Fruit fly (Drosophila melanogaster) whole organism, embryonic: ENCODE data around the gene CG11905.

Experiments
- Adf1 ChIP-seq: fragments of 200-800 bp; sonication (Bioruptor generic); IDR thresholded peaks from 2 replicates; pipeline ENCODE4 v1.3.6; 2022; ENCODE audit warnings: missing biosample characterization, missing genetic modification characterization
- C15 ChIP-seq: fragments of 200-800 bp; sonication (Bioruptor generic); IDR thresholded peaks from 3 replicates; pipeline ENCODE4 v1.3.6; 2022; ENCODE audit warnings: missing biosample characterization, missing genetic modification characterization
- CG11723 ChIP-seq: fragments of 200-800 bp; sonication (Bioruptor generic); optimal IDR thresholded peaks from 2 replicates; lab custom pipeline; 2017; ENCODE audit warnings: missing biosample characterization, mild to moderate bottlenecking, missing genetic modification characterization
- CG12391 ChIP-seq: fragments of 200-800 bp; sonication (Bioruptor generic); optimal IDR thresholded peaks from 3 replicates; lab custom pipeline; 2018; ENCODE audit warnings: missing biosample characterization, mild to moderate bottlenecking, missing genetic modification characterization, moderate library complexity
- CG12659 ChIP-seq: fragments of 200-800 bp; sonication (Bioruptor generic); optimal IDR thresholded peaks from 3 replicates; lab custom pipeline; 2017; ENCODE audit warnings: mild to moderate bottlenecking, missing biosample characterization, missing genetic modification reagents, missing genetic modification characterization
- CG14667 ChIP-seq: fragments of 200-800 bp; sonication (Bioruptor generic); IDR thresholded peaks from 2 replicates; pipeline ENCODE4 v1.3.6; 2022; ENCODE audit warnings: missing biosample characterization, missing genetic modification characterization
- CG17186 ChIP-seq: fragments of 200-800 bp; sonication (Bioruptor generic); optimal IDR thresholded peaks from 3 replicates; lab custom pipeline; 2017; ENCODE audit warnings: missing biosample characterization, missing genetic modification reagents, missing genetic modification characterization
- CG17385 ChIP-seq: fragments of 200-800 bp; sonication (Bioruptor generic); optimal IDR thresholded peaks from 3 replicates; lab custom pipeline; 2018; ENCODE audit warnings: missing biosample characterization, mild to moderate bottlenecking, missing genetic modification characterization
- CG2120 ChIP-seq: fragments of 200-800 bp; sonication (Bioruptor generic); optimal IDR thresholded peaks from 3 replicates; lab custom pipeline; 2016; ENCODE audit warnings: missing biosample characterization, missing genetic modification characterization
- CG2199 ChIP-seq: fragments of 200-800 bp; sonication (Bioruptor generic); IDR thresholded peaks from 3 replicates; pipeline ENCODE4 v1.3.6; 2022; ENCODE audit warnings: missing biosample characterization, missing genetic modification characterization
- CG2202 ChIP-seq: fragments of 200-800 bp; sonication (Bioruptor generic); optimal IDR thresholded peaks from 2 replicates; lab custom pipeline; 2018; ENCODE audit warnings: missing biosample characterization, mild to moderate bottlenecking, missing genetic modification characterization
- CG30403 ChIP-seq: fragments of 200-800 bp; sonication (Bioruptor generic); optimal IDR thresholded peaks from 3 replicates; lab custom pipeline; 2016; ENCODE audit warnings: missing biosample characterization, missing genetic modification characterization
- CG31224 ChIP-seq: fragments of 200-800 bp; sonication (Bioruptor generic); IDR thresholded peaks from 2 replicates; pipeline ENCODE4 v1.3.6; 2022; ENCODE audit warnings: missing biosample characterization, missing genetic modification characterization
- CG6254 ChIP-seq: fragments of 200-800 bp; sonication (Bioruptor generic); optimal IDR thresholded peaks from 3 replicates; lab custom pipeline; 2017; ENCODE audit warnings: mild to moderate bottlenecking, missing biosample characterization, missing genetic modification reagents, missing genetic modification characterization
- CG7745 ChIP-seq: fragments of 200-800 bp; sonication (Bioruptor generic); optimal IDR thresholded peaks from 2 replicates; lab custom pipeline; 2018; ENCODE audit warnings: missing biosample characterization, mild to moderate bottlenecking, missing genetic modification characterization, moderate library complexity
- H2.0 ChIP-seq: fragments of 200-800 bp; sonication (Bioruptor generic); IDR thresholded peaks from 2 replicates; pipeline ENCODE4 v1.3.6; 2022; ENCODE audit warnings: missing biosample characterization, missing genetic modification characterization
- Hr39 ChIP-seq: fragments of >200 bp; optimal IDR thresholded peaks from 2 replicates; lab custom pipeline; 2017
- Hr51 ChIP-seq, 2 experiments: fragments of 200-800 bp; sonication (Bioruptor generic); optimal IDR thresholded peaks; 2 replicates in 1 of 2; 3 replicates in 1 of 2; lab custom pipeline; 2016 to 2018; ENCODE audit warnings: missing biosample characterization in 2 of 2, missing genetic modification characterization in 2 of 2, mild to moderate bottlenecking in 1 of 2, moderate library complexity in 1 of 2
- Hr78 ChIP-seq, 2 experiments: fragments of 200-800 bp in 1 of 2; fragments of >200 bp in 1 of 2; sonication (Bioruptor generic) in 1 of 2; optimal IDR thresholded peaks; 2 replicates each; lab custom pipeline; 2017 to 2019; ENCODE audit warnings: missing biosample characterization in 2 of 2, missing genetic modification characterization in 2 of 2, mild to moderate bottlenecking in 1 of 2, moderate library complexity in 1 of 2
- MTF-1 ChIP-seq: fragments of 200-800 bp; sonication (Bioruptor generic); optimal IDR thresholded peaks from 2 replicates; lab custom pipeline; 2018; ENCODE audit warnings: missing biosample characterization, mild to moderate bottlenecking, missing genetic modification characterization, borderline replicate concordance
- Med ChIP-seq: fragments of 200-800 bp; sonication (Bioruptor generic); peaks from one replicate; lab custom pipeline; 2016; ENCODE audit warnings: missing biosample characterization, missing genetic modification characterization, mild to moderate bottlenecking, inconsistent platforms, moderate library complexity
- Pdp1 ChIP-seq, 2 experiments: fragments of 200-800 bp; sonication (Bioruptor generic); optimal IDR thresholded peaks; 3 replicates each; lab custom pipeline; 2016; ENCODE audit warnings: missing biosample characterization in 2 of 2, missing genetic modification characterization in 2 of 2, mild to moderate bottlenecking in 1 of 2, moderate library complexity in 1 of 2
- Tbp ChIP-seq: fragments of >200 bp; optimal IDR thresholded peaks from 2 replicates; lab custom pipeline; 2018; ENCODE audit warnings: missing biosample characterization, missing genetic modification characterization
- Vsx1 ChIP-seq: fragments of 200-800 bp; sonication (Bioruptor generic); optimal IDR thresholded peaks from 2 replicates; lab custom pipeline; 2017; ENCODE audit warnings: missing biosample characterization, mild to moderate bottlenecking, missing genetic modification characterization, missing genetic modification reagents
- YL-1 ChIP-seq: fragments of 200-800 bp; sonication (Bioruptor generic); optimal IDR thresholded peaks from 3 replicates; lab custom pipeline; 2017; ENCODE audit warnings: missing biosample characterization, mild to moderate bottlenecking, missing genetic modification characterization
- ara ChIP-seq: fragments of 200-800 bp; sonication (Bioruptor generic); IDR thresholded peaks from 2 replicates; pipeline ENCODE4 v1.3.6; 2022; ENCODE audit warnings: missing biosample characterization, missing genetic modification characterization
- bigmax ChIP-seq: fragments of 200-800 bp; sonication (Bioruptor generic); optimal IDR thresholded peaks from 2 replicates; lab custom pipeline; 2018; ENCODE audit warnings: missing biosample characterization, mild to moderate bottlenecking, missing genetic modification characterization
- chinmo ChIP-seq: fragments of 200-800 bp; sonication (Bioruptor generic); IDR thresholded peaks from 4 replicates; pipeline ENCODE4 v1.3.6; 2022; ENCODE audit warnings: missing biosample characterization, missing genetic modification characterization; ENCODE audit not compliant: partially characterized antibody
- chm ChIP-seq: fragments of 200-800 bp; sonication (Bioruptor generic); IDR thresholded peaks from 2 replicates; pipeline ENCODE4 v1.3.6; 2022; ENCODE audit warnings: missing biosample characterization, missing genetic modification characterization
- ci ChIP-seq: fragments of 200-800 bp; sonication (Bioruptor generic); IDR thresholded peaks from 3 replicates; pipeline ENCODE4 v1.3.6; 2022; ENCODE audit warnings: missing biosample characterization, missing genetic modification characterization
- dpn ChIP-seq, 2 experiments: fragments of 200-800 bp; sonication (Bioruptor generic); optimal IDR thresholded peaks; 3 replicates each; lab custom pipeline; 2016; ENCODE audit warnings: missing biosample characterization in 2 of 2, missing genetic modification characterization in 2 of 2
- eve ChIP-seq, 2 experiments: fragments of >200 bp; optimal IDR thresholded peaks; 2 replicates each; lab custom pipeline; 2017; ENCODE audit warnings: missing biosample characterization in 2 of 2, missing genetic modification characterization in 2 of 2
- exex ChIP-seq: fragments of 200-800 bp; sonication (Bioruptor generic); optimal IDR thresholded peaks from 4 replicates; lab custom pipeline; 2018; ENCODE audit warnings: missing biosample characterization, mild to moderate bottlenecking, missing genetic modification characterization, moderate library complexity
- gem ChIP-seq: fragments of 200-800 bp; sonication (Bioruptor generic); optimal IDR thresholded peaks from 2 replicates; lab custom pipeline; 2019; ENCODE audit warnings: missing biosample characterization, mild to moderate bottlenecking, missing genetic modification characterization, moderate library complexity
- grn ChIP-seq: fragments of 200-800 bp; sonication (Bioruptor generic); optimal IDR thresholded peaks from 3 replicates; lab custom pipeline; 2017; ENCODE audit warnings: missing biosample characterization, missing genetic modification characterization
- pan ChIP-seq, 4 experiments: fragments of >200 bp in 3 of 4; fragments of 200-800 bp in 1 of 4; sonication (Bioruptor generic) in 1 of 4; optimal IDR thresholded peaks in 3 of 4; IDR thresholded peaks in 1 of 4; 2 replicates each; pipeline versions ENCODE4 v1.3.6 to Lab custom; 2017 to 2022; ENCODE audit warnings: missing biosample characterization in 2 of 4, missing genetic modification characterization in 2 of 4, mixed read lengths in 1 of 4
- prd ChIP-seq, 3 experiments: fragments of >200 bp in 2 of 3; fragments of 200-800 bp in 1 of 3; sonication (Bioruptor generic) in 1 of 3; optimal IDR thresholded peaks in 2 of 3; IDR thresholded peaks in 1 of 3; 2 replicates in 2 of 3; 3 replicates in 1 of 3; pipeline versions ENCODE4 v1.3.6 to Lab custom; 2017 to 2022; ENCODE audit warnings: missing biosample characterization in 1 of 3, missing genetic modification characterization in 1 of 3
- pum ChIP-seq: fragments of 200-800 bp; sonication (Bioruptor generic); optimal IDR thresholded peaks from 2 replicates; lab custom pipeline; 2016; ENCODE audit warnings: missing biosample characterization, missing genetic modification characterization
- sens ChIP-seq: fragments of 200-800 bp; sonication (Bioruptor generic); peaks from one replicate; lab custom pipeline; 2016; ENCODE audit warnings: missing biosample characterization, missing genetic modification characterization
- wek ChIP-seq: fragments of 200-800 bp; sonication (Bioruptor generic); optimal IDR thresholded peaks from 3 replicates; lab custom pipeline; 2018; ENCODE audit warnings: missing biosample characterization, mild to moderate bottlenecking, missing genetic modification characterization, moderate library complexity

CG11905 gene

DNA sequence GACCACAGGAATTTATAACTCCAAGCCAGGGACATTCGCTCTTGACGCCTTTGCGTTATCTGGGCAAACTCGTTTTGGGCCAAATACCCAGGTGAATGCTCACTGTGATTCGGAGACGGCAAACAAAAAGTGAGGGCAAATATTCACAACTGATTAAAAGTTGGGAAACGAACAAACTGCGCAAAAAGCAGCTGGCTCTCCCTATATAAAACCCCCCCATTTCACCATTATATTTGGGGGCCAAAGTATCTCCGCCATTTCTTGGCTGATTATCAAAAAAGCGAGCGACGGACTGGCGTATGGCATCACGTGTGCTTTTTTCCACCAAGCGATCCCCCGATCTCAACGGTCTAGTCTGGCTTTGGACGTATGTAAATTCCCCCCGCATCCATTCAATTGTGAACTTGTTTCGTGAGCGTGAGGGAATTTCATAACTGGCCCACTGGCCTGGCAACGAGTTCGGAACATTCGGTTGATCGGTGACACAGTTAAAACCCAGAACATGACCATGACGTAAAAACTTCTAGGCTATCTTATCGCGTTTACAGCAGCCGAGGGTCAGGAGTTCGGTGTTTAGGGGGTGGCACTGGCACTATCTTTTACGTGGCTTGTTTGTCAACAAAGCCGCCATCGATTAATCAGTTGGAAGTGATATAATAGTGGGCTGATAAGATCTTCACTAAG lies 23.2 kb upstream of the CG11905 start (continued):
- no peak for TF ChIP-seq CG7745 (tag; lab: Kevin White, UChicago)
- TF ChIP-seq CG31224 (GFP tag; lab: Robert Waterston, UW): no peak
- TF ChIP-seq Hr51 (GFP tag; optimal IDR thresholded peaks at IDR 0.05; lab: Kevin White, UChicago): no peak
- TF ChIP-seq ara (GFP tag; lab: Robert Waterston, UW): no peak
- no peak for TF ChIP-seq sens (GFP tag; lab: Kevin White, UChicago)
- TF ChIP-seq CG12659: no peak
- TF ChIP-seq wek (GFP tag; lab: Kevin White, UChicago): no peak
- TF ChIP-seq CG14667 (GFP tag; lab: Robert Waterston, UW): no peak
- TF ChIP-seq CG2120 (GFP tag; lab: Kevin White, UChicago): no peak
- no peak for TF ChIP-seq MTF-1 (GFP tag; lab: Kevin White, UChicago)
- TF ChIP-seq CG12391: no peak
- TF ChIP-seq Med (GFP tag; lab: Kevin White, UChicago): peak; percentile 79
- TF ChIP-seq dpn (GFP tag; optimal IDR thresholded peaks at IDR 0.05; lab: Kevin White, UChicago): no peak
- TF ChIP-seq pum (GFP tag; lab: Kevin White, UChicago): no peak
- no peak for TF ChIP-seq CG30403
- no peak for TF ChIP-seq bigmax (GFP tag; lab: Kevin White, UChicago)
- TF ChIP-seq CG6254 (GFP tag; lab: Kevin White, UChicago): no peak

DNA sequence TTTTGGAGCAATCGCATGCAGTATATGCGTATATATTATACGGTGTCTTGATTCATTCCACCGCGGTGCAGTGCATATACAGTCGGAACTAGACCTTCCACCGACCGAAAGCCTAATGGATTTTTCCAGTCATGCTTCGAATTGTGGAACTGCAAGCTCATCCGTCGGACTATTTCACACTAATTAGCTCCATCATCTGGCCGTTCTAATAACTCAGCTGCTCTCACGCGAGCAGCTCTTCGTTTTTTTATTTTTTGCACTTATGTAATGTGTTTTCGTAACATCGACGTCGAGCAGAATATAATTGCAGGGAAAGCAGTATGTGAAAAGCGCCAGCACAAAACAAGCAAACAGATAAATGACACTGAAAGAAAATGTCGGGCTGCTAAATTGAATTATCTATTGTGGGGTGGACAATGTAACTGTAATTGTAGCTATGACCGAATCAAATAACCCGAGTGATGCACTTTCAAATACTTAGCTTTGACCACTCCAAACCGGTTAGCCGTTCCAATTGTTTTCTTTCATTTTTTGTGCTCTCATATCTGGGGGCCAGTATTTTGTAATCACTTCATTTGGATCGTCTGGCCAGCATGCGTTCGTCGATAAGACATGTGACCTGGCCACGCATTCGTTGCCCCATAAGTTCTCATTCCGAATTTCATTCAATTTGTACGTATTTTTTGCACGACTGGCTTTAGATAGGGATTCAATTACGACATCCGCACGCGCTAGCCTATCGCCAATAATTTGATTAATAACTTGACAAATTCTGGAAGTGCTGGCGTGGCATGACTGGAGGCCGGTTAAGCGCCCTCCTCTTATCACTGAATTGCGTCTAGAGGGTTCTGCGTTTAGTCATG lies 22.4 kb upstream of the CG11905 start, which contains the start of gene Cpr73D:
Gene Cpr73D, minus strand, starts transcription at position 156 of the 863 bp plus-strand sequence.
- no peak for TF ChIP-seq prd (optimal IDR thresholded peaks at IDR 0.05; lab: Kevin White, UChicago)
- TF ChIP-seq prd (GFP tag; IDR thresholded peaks at IDR 0.05; lab: Robert Waterston, UW): peak; percentile 30; the same call in 1 of the 3 replicates
- no peak for TF ChIP-seq CG17186
- 0 out of 2 replicates have a peak, but pooled peaks have one; percentile 4 for TF ChIP-seq Adf1
- peak; percentile 68 for TF ChIP-seq exex (tag; lab: Kevin White, UChicago)
- peak; percentile 16 for TF ChIP-seq grn (GFP tag; lab: Kevin White, UChicago)
- no peak for TF ChIP-seq Tbp (GFP tag; lab: Kevin White, UChicago)
- TF ChIP-seq Hr78 (GFP tag; optimal IDR thresholded peaks at IDR 0.05; lab: Kevin White, UChicago): peak in 1 of 2 experiments; percentile 10
- peak; percentile 57 for TF ChIP-seq Vsx1 (GFP tag; lab: Kevin White, UChicago)
- no peak for TF ChIP-seq Hr39 (lab: Kevin White, UChicago)
- TF ChIP-seq Med (GFP tag; lab: Kevin White, UChicago): peak; percentile 69
- TF ChIP-seq chinmo: 0 out of 4 replicates have a peak, but pooled peaks have one; percentile 1
- TF ChIP-seq YL-1 (GFP tag; lab: Kevin White, UChicago): no peak
- TF ChIP-seq pan (optimal IDR thresholded peaks at IDR 0.05; lab: Kevin White, UChicago): no peak
- peak in 1 of 2 experiments; percentile 7 for TF ChIP-seq pan (GFP tag; optimal IDR thresholded peaks at IDR 0.05 in 1 of 2, IDR thresholded peaks at IDR 0.05 in 1 of 2)
- TF ChIP-seq sens (GFP tag; lab: Kevin White, UChicago): peak; percentile 70
- peak in 1 of 2 experiments; percentile 91 for TF ChIP-seq Pdp1 (GFP tag; optimal IDR thresholded peaks at IDR 0.05; lab: Kevin White, UChicago)
- 0 out of 3 replicates have a peak, but pooled peaks have one; percentile 36 for TF ChIP-seq ci (GFP tag; lab: Robert Waterston, UW)
- TF ChIP-seq eve (GFP tag; optimal IDR thresholded peaks at IDR 0.05; lab: Kevin White, UChicago): peak in 1 of 2 experiments; percentile 70
- TF ChIP-seq H2.0 (GFP tag; lab: Robert Waterston, UW): no peak
- no peak for TF ChIP-seq CG11723 (GFP tag; lab: Kevin White, UChicago)
- no peak for TF ChIP-seq CG2202 (tag; lab: Kevin White, UChicago)
- TF ChIP-seq CG17385 (GFP tag; lab: Kevin White, UChicago): no peak
- TF ChIP-seq chm (GFP tag; lab: Robert Waterston, UW): 0 out of 2 replicates have a peak, but pooled peaks have one; percentile 15
- peak; percentile 55 for TF ChIP-seq gem (tag; lab: Kevin White, UChicago)
- no peak for TF ChIP-seq C15 (GFP tag; lab: Robert Waterston, UW)
- TF ChIP-seq CG2199 (GFP tag; lab: Robert Waterston, UW): peak; percentile 92; the same call in 2 of the 3 replicates
